Fruit fly (Drosophila melanogaster): ENCODE data around the gene repo.

repo gene

dm6 chr3R:18215300-18215699 lies 20.7 kb upstream of the repo start (continued):
- TF ChIP-seq knrl (GFP tag; IDR thresholded peaks at IDR 0.05; ENCODE audit: partially characterized antibody) (peak; percentile 72; the same call in 2 of the 3 replicates), CG4617 (GFP tag; optimal IDR thresholded peaks at IDR 0.05; ENCODE audit: borderline replicate concordance) (no peak), slbo (GFP tag; IDR thresholded peaks at IDR 0.05) (peak; percentile 46; the same call in 1 of the 2 replicates), chif (GFP tag; optimal IDR thresholded peaks at IDR 0.05) (peak in 1 of 2 experiments; percentile 19), CG17802 (tag; optimal IDR thresholded peaks at IDR 0.05) (no peak), mld (GFP tag; IDR thresholded peaks at IDR 0.05; ENCODE audit: partially characterized antibody) (no peak), CG11695 (GFP tag; IDR thresholded peaks at IDR 0.05) (no peak), Ets65A (GFP tag) (peak; percentile 92), CG4730 (GFP tag; IDR thresholded peaks at IDR 0.05) (no peak), CkIIα-i1 (GFP tag; IDR thresholded peaks at IDR 0.05) (no peak), nmo (GFP tag; optimal IDR thresholded peaks at IDR 0.05) (peak; percentile 4), ssp (GFP tag; IDR thresholded peaks at IDR 0.05) (no peak), so (GFP tag; IDR thresholded peaks at IDR 0.05) (no peak), CG1832 (GFP tag; optimal IDR thresholded peaks at IDR 0.05) (no peak), Hsf (GFP tag; optimal IDR thresholded peaks at IDR 0.05) (peak; percentile 66), Nf-YA (GFP tag; IDR thresholded peaks at IDR 0.05) (no peak), fd96Cb (tag; optimal IDR thresholded peaks at IDR 0.05) (peak; percentile 3), D19A (tag; optimal IDR thresholded peaks at IDR 0.05) (no peak), Xrp1 (GFP tag; IDR thresholded peaks at IDR 0.05) (no peak), br (optimal IDR thresholded peaks at IDR 0.05) (no peak), CG12391 (tag; optimal IDR thresholded peaks at IDR 0.05) (peak; percentile 41), CG11247 (GFP tag; IDR thresholded peaks at IDR 0.05) (no peak), trem (tag; optimal IDR thresholded peaks at IDR 0.05) (peak; percentile 20), CG17385 (GFP tag; optimal IDR thresholded peaks at IDR 0.05) (no peak), CG33213 (GFP tag; optimal IDR thresholded peaks at IDR 0.05) (peak; percentile 25), Doc2 (GFP tag; IDR thresholded peaks at IDR 0.05) (no peak), rib (GFP tag; IDR thresholded peaks at IDR 0.05) (no peak), chn (GFP tag; optimal IDR thresholded peaks at IDR 0.05) (no peak), unc-4 (GFP tag; IDR thresholded peaks at IDR 0.05; ENCODE audit: partially characterized antibody) (peak; percentile 87), Awh (GFP tag; IDR thresholded peaks at IDR 0.05) (no peak), Tbp (GFP tag; optimal IDR thresholded peaks at IDR 0.05) (no peak), gcm (GFP tag; optimal IDR thresholded peaks at IDR 0.05) (no peak), CG2875 (GFP tag; optimal IDR thresholded peaks at IDR 0.05) (no peak), Six4 (GFP tag; optimal IDR thresholded peaks at IDR 0.05) (no peak), CG6813 (GFP tag; optimal IDR thresholded peaks at IDR 0.05) (no peak), Fer2 (tag; optimal IDR thresholded peaks at IDR 0.05) (no peak), CG2889 (GFP tag; IDR thresholded peaks at IDR 0.05) (no peak), tna (GFP tag; IDR thresholded peaks at IDR 0.05; ENCODE audit: partially characterized antibody) (peak; percentile 14; the same call in 1 of the 2 replicates), CG30403 (GFP tag; optimal IDR thresholded peaks at IDR 0.05) (peak; percentile 59), CG10565 (GFP tag; optimal IDR thresholded peaks at IDR 0.05) (no peak), ftz-f1 (GFP tag; optimal IDR thresholded peaks at IDR 0.05) (no peak), eyg (GFP tag; optimal IDR thresholded peaks at IDR 0.05) (peak; percentile 15), sna (GFP tag; IDR thresholded peaks at IDR 0.05; ENCODE audit: partially characterized antibody) (peak; percentile 86), CG9609 (GFP tag; optimal IDR thresholded peaks at IDR 0.05) (peak; percentile 26), sug (tag; optimal IDR thresholded peaks at IDR 0.05) (no peak), HLH54F (GFP tag; optimal IDR thresholded peaks at IDR 0.05) (peak; percentile 54), Xbp1 (GFP tag; optimal IDR thresholded peaks at IDR 0.05) (peak; percentile 57), CTCF (GFP tag; optimal IDR thresholded peaks at IDR 0.05) (no peak), Eip74EF (GFP tag; optimal IDR thresholded peaks at IDR 0.05) (no peak), gsb-n (tag; optimal IDR thresholded peaks at IDR 0.05) (no peak), Optix (GFP tag; IDR thresholded peaks at IDR 0.05) (no peak)
